Fruit fly (Drosophila melanogaster): Measurements from ENCODE around the gene CG42831.

CG42831 gene

DNA sequence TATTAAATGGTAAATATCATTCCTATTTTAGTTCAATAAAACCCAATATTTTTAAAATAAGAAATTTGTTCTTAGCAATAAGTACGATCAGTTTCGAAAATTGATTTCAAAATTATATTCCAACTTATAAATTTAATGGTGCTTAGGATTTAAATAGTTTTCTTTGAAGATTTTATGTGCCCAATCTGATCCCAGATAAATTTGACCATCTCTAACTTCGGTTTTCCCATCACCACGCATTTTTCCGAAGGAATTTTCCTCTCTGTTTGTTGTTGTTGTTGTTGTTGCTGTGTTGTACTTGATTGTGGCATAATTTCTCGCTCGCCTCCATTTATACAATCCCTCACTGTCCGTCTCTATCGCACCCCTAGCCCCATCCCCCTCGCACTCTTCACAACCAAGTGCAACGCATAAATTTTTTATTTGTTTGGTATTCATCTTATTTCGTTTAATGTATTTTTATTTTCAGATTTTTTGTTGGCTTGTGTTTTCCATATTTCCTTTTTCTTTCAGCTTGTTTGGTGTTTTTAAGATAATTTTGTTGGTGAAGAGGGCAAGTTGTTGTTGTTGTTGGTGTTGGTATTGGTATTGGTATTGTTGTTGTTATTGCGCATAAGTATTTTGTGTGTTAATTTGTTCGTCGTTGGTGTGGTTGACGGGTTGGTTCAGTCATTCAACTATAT is 35.1 kb downstream of the CG42831 start (continued):
- peak in 1 of 2 experiments; percentile 61 for TF ChIP-seq bsh (GFP tag; optimal IDR thresholded peaks at IDR 0.05)
- no peak for TF ChIP-seq pum (GFP tag; optimal IDR thresholded peaks at IDR 0.05)
- TF ChIP-seq CG1233 (GFP tag; optimal IDR thresholded peaks at IDR 0.05): no peak
- TF ChIP-seq sens-2 (GFP tag; IDR thresholded peaks at IDR 0.05): no peak
- TF ChIP-seq fd64A (GFP tag; optimal IDR thresholded peaks at IDR 0.05): no peak
- no peak for TF ChIP-seq fru (optimal IDR thresholded peaks at IDR 0.05)
- TF ChIP-seq onecut (GFP tag; IDR thresholded peaks at IDR 0.05): peak; percentile 32; the same call in 1 of the 2 replicates
- TF ChIP-seq H2.0 (GFP tag; IDR thresholded peaks at IDR 0.05): no peak
- no peak for TF ChIP-seq Hey (tag; optimal IDR thresholded peaks at IDR 0.05)
- no peak for TF ChIP-seq pho (GFP tag; optimal IDR thresholded peaks at IDR 0.05)
- TF ChIP-seq sc (optimal IDR thresholded peaks at IDR 0.05): no peak
- TF ChIP-seq sc (GFP tag; optimal IDR thresholded peaks at IDR 0.05): no peak
- TF ChIP-seq TFAM (GFP tag; optimal IDR thresholded peaks at IDR 0.05): no peak
- no peak for TF ChIP-seq zfh2 (GFP tag; optimal IDR thresholded peaks at IDR 0.05)
- no peak for TF ChIP-seq NC2α (GFP tag; optimal IDR thresholded peaks at IDR 0.05)
- TF ChIP-seq CG13296 (GFP tag; optimal IDR thresholded peaks at IDR 0.05): no peak
- TF ChIP-seq CG1792 (GFP tag; optimal IDR thresholded peaks at IDR 0.05): no peak
- no peak for TF ChIP-seq ERR (GFP tag; optimal IDR thresholded peaks at IDR 0.05)
- TF ChIP-seq CG17361 (GFP tag; IDR thresholded peaks at IDR 0.05): peak; percentile 63; the same call in 2 of the 3 replicates
- no peak for TF ChIP-seq Ada2b (GFP tag; IDR thresholded peaks at IDR 0.05)
- TF ChIP-seq otp (GFP tag; IDR thresholded peaks at IDR 0.05): no peak
- peak; percentile 55 for TF ChIP-seq Ets65A (GFP tag)
- peak; percentile 2 for TF ChIP-seq tin (GFP tag; optimal IDR thresholded peaks at IDR 0.05)
- no peak for TF ChIP-seq CG4730 (GFP tag; IDR thresholded peaks at IDR 0.05)
- no peak for TF ChIP-seq Taf1 (GFP tag; IDR thresholded peaks at IDR 0.05)
- TF ChIP-seq CG11695 (GFP tag; IDR thresholded peaks at IDR 0.05): peak; percentile 20; the same call in 1 of the 3 replicates
- TF ChIP-seq CG12769 (tag; optimal IDR thresholded peaks at IDR 0.05): no peak
- no peak for TF ChIP-seq CG3407 (GFP tag; optimal IDR thresholded peaks at IDR 0.05)
- peak; percentile 35 for TF ChIP-seq D19A (tag; optimal IDR thresholded peaks at IDR 0.05)
- TF ChIP-seq gsb-n (tag; optimal IDR thresholded peaks at IDR 0.05): no peak
- TF ChIP-seq esg (GFP tag; conservative IDR thresholded peaks at IDR 0.05): peak; percentile 22; the same call in 1 of the 2 replicates
- peak; percentile 61 for TF ChIP-seq phol (tag; optimal IDR thresholded peaks at IDR 0.05)
- TF ChIP-seq CG12104 (GFP tag; optimal IDR thresholded peaks at IDR 0.05): peak; percentile 32
- no peak for TF ChIP-seq CG8089 (GFP tag; optimal IDR thresholded peaks at IDR 0.05)
- TF ChIP-seq Hr78 (GFP tag; optimal IDR thresholded peaks at IDR 0.05): no peak
- TF ChIP-seq CG32772 (GFP tag; IDR thresholded peaks at IDR 0.05): 0 out of 2 replicates have a peak, but pooled peaks have one; percentile 17
- TF ChIP-seq gsb (GFP tag; IDR thresholded peaks at IDR 0.05): no peak
- no peak for TF ChIP-seq Hsf (GFP tag; optimal IDR thresholded peaks at IDR 0.05)
- TF ChIP-seq CG4854 (GFP tag; optimal IDR thresholded peaks at IDR 0.05): no peak
- no peak for TF ChIP-seq CG2202 (tag; optimal IDR thresholded peaks at IDR 0.05)
- no peak for TF ChIP-seq CG9797 (GFP tag; optimal IDR thresholded peaks at IDR 0.05)
- TF ChIP-seq CG10366 (GFP tag; IDR thresholded peaks at IDR 0.05): peak; percentile 15; the same call in 1 of the 2 replicates
- no peak for TF ChIP-seq Side (GFP tag; optimal IDR thresholded peaks at IDR 0.05)
- TF ChIP-seq Dfd (GFP tag; optimal IDR thresholded peaks at IDR 0.05): no peak
- TF ChIP-seq Ssrp (tag; optimal IDR thresholded peaks at IDR 0.05): peak; percentile 6
- TF ChIP-seq wor (GFP tag; IDR thresholded peaks at IDR 0.05): no peak
- no peak for TF ChIP-seq CG1647 (GFP tag; optimal IDR thresholded peaks at IDR 0.05)
- TF ChIP-seq en (GFP tag; optimal IDR thresholded peaks at IDR 0.05): no peak
- TF ChIP-seq tx (GFP tag; optimal IDR thresholded peaks at IDR 0.05): no peak
- TF ChIP-seq NFAT (GFP tag; IDR thresholded peaks at IDR 0.05): no peak
- no peak for TF ChIP-seq bowl (GFP tag; IDR thresholded peaks at IDR 0.05)
- no peak for TF ChIP-seq ac (GFP tag; optimal IDR thresholded peaks at IDR 0.05)

Measured in whole organism, embryonic.